Worm (Caenorhabditis elegans) whole organism, L1 larva: ENCODE data around the gene col-85.
A peak's percentile ranks its signal among the peaks of the same experiment; 100 is the strongest.

Source experiments
- C16A3.4 ChIP-seq: fragments of 150-350 bp; optimal IDR thresholded peaks from 2 replicates; lab custom pipeline; 2014; ENCODE audit warnings: missing biosample characterization, missing genetic modification characterization
- F16B12.6 ChIP-seq: fragments of 150-350 bp; optimal IDR thresholded peaks from 2 replicates; lab custom pipeline; 2014; ENCODE audit warnings: missing biosample characterization, missing genetic modification characterization
- aha-1 ChIP-seq: fragments of 150-350 bp; optimal IDR thresholded peaks from 2 replicates; lab custom pipeline; 2014; ENCODE audit warnings: missing biosample characterization, missing genetic modification characterization
- alr-1 ChIP-seq: fragments of 200-800 bp; sonication (Bioruptor generic); optimal IDR thresholded peaks from 2 replicates; lab custom pipeline; 2018; ENCODE audit warnings: borderline replicate concordance, mild to moderate bottlenecking, missing genetic modification characterization, missing compliant biosample characterization
- efl-1 ChIP-seq, 4 experiments: fragments of 150-350 bp; optimal IDR thresholded peaks in 3 of 4; peaks in 1 of 4; 1 replicate in 1 of 4; 2 replicates in 3 of 4; lab custom pipeline; 2014; ENCODE audit warnings: missing biosample characterization in 2 of 4, missing genetic modification characterization in 2 of 4, missing genetic modification reagents in 2 of 4
- egl-27 ChIP-seq, 2 experiments: fragments of 150-350 bp in 1 of 2; sonication (generic microtip); optimal IDR thresholded peaks; 3 replicates each; lab custom pipeline; 2017 to 2018; ENCODE audit warnings: missing biosample characterization in 2 of 2, missing genetic modification characterization in 2 of 2, missing genetic modification reagents in 2 of 2
- elt-2 ChIP-seq: sonication (generic microtip); optimal IDR thresholded peaks from 2 replicates; lab custom pipeline; 2016; ENCODE audit warnings: missing genetic modification characterization, mild to moderate bottlenecking, inconsistent platforms, missing compliant biosample characterization, missing genetic modification reagents
- elt-3 ChIP-seq, 6 experiments: fragments of 150-350 bp in 1 of 6; sonication (generic microtip); optimal IDR thresholded peaks; 2 replicates each; lab custom pipeline; 2017 to 2018; ENCODE audit warnings: missing biosample characterization in 6 of 6, missing genetic modification characterization in 6 of 6, inconsistent platforms in 1 of 6
- ets-5 ChIP-seq: fragments of 200-800 bp; sonication (Bioruptor generic); IDR thresholded peaks from 2 replicates; pipeline ENCODE4 v1.3.6; 2022; ENCODE audit warnings: missing genetic modification characterization, missing compliant biosample characterization
- fkh-8 ChIP-seq: sonication (generic microtip); optimal IDR thresholded peaks from 2 replicates; lab custom pipeline; 2016; ENCODE audit warnings: mild to moderate bottlenecking, missing genetic modification characterization, missing compliant biosample characterization
- fos-1 ChIP-seq: fragments of 150-350 bp; optimal IDR thresholded peaks from 2 replicates; lab custom pipeline; 2014; ENCODE audit warnings: missing biosample characterization, missing genetic modification characterization
- grh-1 ChIP-seq: fragments of 200-800 bp; sonication (Bioruptor generic); IDR thresholded peaks from 2 replicates; pipeline ENCODE4 v1.3.6; 2022; ENCODE audit warnings: missing genetic modification reagents, missing genetic modification characterization, missing compliant biosample characterization
- hpl-2 ChIP-seq: fragments of 150-350 bp; optimal IDR thresholded peaks from 2 replicates; lab custom pipeline; 2014; ENCODE audit warnings: missing biosample characterization, missing genetic modification reagents, missing genetic modification characterization
- lin-13 ChIP-seq: fragments of 150-350 bp; optimal IDR thresholded peaks from 2 replicates; lab custom pipeline; 2014; ENCODE audit warnings: missing biosample characterization, missing genetic modification reagents, missing genetic modification characterization
- lin-14 ChIP-seq: fragments of 200-800 bp; sonication (Bioruptor generic); optimal IDR thresholded peaks from 2 replicates; lab custom pipeline; 2018; ENCODE audit warnings: mild to moderate bottlenecking, missing genetic modification characterization, moderate library complexity, missing compliant biosample characterization
- lsy-2 ChIP-seq, 2 experiments: fragments of 150-350 bp; optimal IDR thresholded peaks; 2 replicates each; lab custom pipeline; 2014; ENCODE audit warnings: missing biosample characterization in 2 of 2, missing genetic modification characterization in 2 of 2
- mdl-1 ChIP-seq, 2 experiments: fragments of 150-350 bp; optimal IDR thresholded peaks; 2 replicates each; lab custom pipeline; 2014 to 2017; ENCODE audit warnings: missing biosample characterization in 2 of 2, missing genetic modification characterization in 2 of 2, inconsistent platforms in 1 of 2
- nhr-11 ChIP-seq: fragments of 150-350 bp; optimal IDR thresholded peaks from 2 replicates; lab custom pipeline; 2014; ENCODE audit warnings: missing biosample characterization, missing genetic modification characterization
- nhr-237 ChIP-seq: fragments of 150-350 bp; optimal IDR thresholded peaks from 2 replicates; lab custom pipeline; 2014; ENCODE audit warnings: missing biosample characterization, missing genetic modification characterization
- nhr-84 ChIP-seq: sonication (generic microtip); optimal IDR thresholded peaks from 2 replicates; lab custom pipeline; 2017; ENCODE audit warnings: missing biosample characterization, missing genetic modification characterization
- nhr-90 ChIP-seq: sonication (generic microtip); optimal IDR thresholded peaks from 2 replicates; lab custom pipeline; 2016; ENCODE audit warnings: mild to moderate bottlenecking, missing genetic modification characterization, missing compliant biosample characterization; ENCODE audit not compliant: poor library complexity
- skn-1 ChIP-seq: fragments of 150-350 bp; optimal IDR thresholded peaks from 2 replicates; lab custom pipeline; 2014; ENCODE audit warnings: missing biosample characterization, missing genetic modification characterization
- snpc-4 ChIP-seq: fragments of 150-350 bp; optimal IDR thresholded peaks from 2 replicates; lab custom pipeline; 2014; ENCODE audit warnings: missing biosample characterization, missing genetic modification characterization
- sptf-1 ChIP-seq: fragments of 150-350 bp; optimal IDR thresholded peaks from 2 replicates; lab custom pipeline; 2014; ENCODE audit warnings: missing biosample characterization, missing genetic modification characterization
- tbx-2 ChIP-seq: sonication (generic microtip); optimal IDR thresholded peaks from 2 replicates; lab custom pipeline; 2016; ENCODE audit warnings: missing genetic modification characterization, missing compliant biosample characterization
- tlp-1 ChIP-seq: fragments of 150-350 bp; optimal IDR thresholded peaks from 2 replicates; lab custom pipeline; 2014; ENCODE audit warnings: missing biosample characterization, missing genetic modification characterization
- unc-130 ChIP-seq: fragments of 150-350 bp; optimal IDR thresholded peaks from 2 replicates; lab custom pipeline; 2017; ENCODE audit warnings: missing biosample characterization, missing genetic modification characterization, inconsistent platforms
- unc-30 ChIP-seq: sonication (generic microtip); optimal IDR thresholded peaks from 2 replicates; lab custom pipeline; 2017; ENCODE audit warnings: missing biosample characterization, missing genetic modification characterization
- unc-62 ChIP-seq: fragments of 150-350 bp; optimal IDR thresholded peaks from 2 replicates; lab custom pipeline; 2014; ENCODE audit warnings: missing biosample characterization, missing genetic modification reagents, missing genetic modification characterization
- vab-15 ChIP-seq: sonication (generic microtip); optimal IDR thresholded peaks from 2 replicates; lab custom pipeline; 2017; ENCODE audit warnings: missing genotype, mild to moderate bottlenecking, missing genetic modification characterization, missing compliant biosample characterization
- ztf-11 ChIP-seq, 2 experiments: sonication (generic microtip); optimal IDR thresholded peaks; 2 replicates each; lab custom pipeline; 2016 to 2017; ENCODE audit warnings: missing genetic modification characterization in 2 of 2, missing biosample characterization in 1 of 2, missing compliant biosample characterization in 1 of 2
- ztf-4 ChIP-seq: fragments of 150-350 bp; optimal IDR thresholded peaks from 2 replicates; lab custom pipeline; 2014; ENCODE audit warnings: missing biosample characterization, missing genetic modification characterization

The col-85 gene

DNA sequence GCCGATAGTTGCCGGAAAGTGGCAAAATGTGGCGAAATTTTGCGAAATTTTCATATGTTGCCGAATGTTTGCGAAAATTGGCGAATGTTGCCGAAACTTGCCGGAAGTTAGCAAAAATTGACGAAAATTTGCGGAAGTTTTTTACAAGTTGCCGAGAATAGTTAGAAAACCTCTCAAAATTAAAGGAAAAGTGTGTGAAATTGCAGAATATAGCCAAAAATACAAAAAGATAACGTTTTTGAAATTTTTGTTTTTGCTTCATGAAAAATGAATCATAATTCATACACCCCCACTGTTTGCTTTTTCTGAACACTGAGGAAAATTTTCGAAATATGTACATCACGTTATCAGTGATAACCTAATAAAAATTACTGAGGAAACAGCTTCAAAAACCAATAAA is 13.2 kb downstream of the col-85 start:
- TF ChIP-seq snpc-4 (tag; lab: Kevin White, UChicago) (no peak), ztf-11 (tag; optimal IDR thresholded peaks at IDR 0.05; lab: Kevin White, UChicago) (no peak), efl-1 (optimal IDR thresholded peaks at IDR 0.05; lab: Kevin White, UChicago) (no peak), efl-1 (GFP tag; optimal IDR thresholded peaks at IDR 0.05 in 1 of 2; lab: Kevin White, UChicago) (peak in 1 of 2 experiments; percentile 91)

DNA sequence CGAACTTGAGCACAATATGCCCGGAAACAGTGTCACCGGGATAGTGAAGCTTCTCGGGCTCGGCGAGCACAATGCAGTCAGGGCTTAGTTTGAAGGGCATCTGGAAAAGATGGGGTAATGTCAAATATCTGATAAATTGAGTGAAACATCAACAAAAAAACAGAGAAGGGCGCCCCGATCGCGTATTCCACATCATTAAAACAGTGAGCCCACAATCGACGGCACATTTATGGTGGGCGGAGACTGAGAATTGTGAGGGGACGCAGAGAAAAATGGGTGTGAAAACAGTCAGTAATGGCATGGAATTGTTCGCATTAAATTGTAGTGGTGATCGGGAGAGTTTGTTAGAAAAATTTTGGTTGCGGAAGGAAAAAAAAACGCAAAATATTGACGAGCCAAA is 14.1 kb downstream of the col-85 start, which contains the start of gene arrd-9:
Gene arrd-9 (minus strand): TSS at position 101 of the 400 bp plus-strand sequence.
- no peak for TF ChIP-seq fos-1
- TF ChIP-seq elt-3 (tag; optimal IDR thresholded peaks at IDR 0.05; lab: Kevin White, UChicago): no peak
- TF ChIP-seq tbx-2 (tag; lab: Kevin White, UChicago): no peak
- no peak for TF ChIP-seq nhr-237 (tag; lab: Kevin White, UChicago)
- no peak for TF ChIP-seq aha-1
- TF ChIP-seq ets-5 (GFP tag; lab: Robert Waterston, UW): no peak
- no peak for TF ChIP-seq unc-130
- TF ChIP-seq unc-30 (tag; lab: Kevin White, UChicago): no peak
- TF ChIP-seq nhr-90 (tag; lab: Kevin White, UChicago): no peak
- no peak for TF ChIP-seq hpl-2 (GFP tag; lab: Kevin White, UChicago)
- TF ChIP-seq mdl-1 (tag; optimal IDR thresholded peaks at IDR 0.05; lab: Kevin White, UChicago): no peak
- TF ChIP-seq lsy-2 (tag; optimal IDR thresholded peaks at IDR 0.05; lab: Kevin White, UChicago): no peak
- TF ChIP-seq lin-13 (GFP tag; lab: Kevin White, UChicago): no peak
- TF ChIP-seq vab-15 (tag; lab: Kevin White, UChicago): no peak
- TF ChIP-seq egl-27 (tag; optimal IDR thresholded peaks at IDR 0.05; lab: Kevin White, UChicago): no peak
- TF ChIP-seq nhr-11 (tag; lab: Kevin White, UChicago): no peak
- no peak for TF ChIP-seq ztf-4
- no peak for TF ChIP-seq unc-62 (GFP tag; lab: Kevin White, UChicago)
- TF ChIP-seq C16A3.4 (tag; lab: Kevin White, UChicago): no peak
- TF ChIP-seq grh-1 (GFP tag; lab: Robert Waterston, UW): no peak

DNA sequence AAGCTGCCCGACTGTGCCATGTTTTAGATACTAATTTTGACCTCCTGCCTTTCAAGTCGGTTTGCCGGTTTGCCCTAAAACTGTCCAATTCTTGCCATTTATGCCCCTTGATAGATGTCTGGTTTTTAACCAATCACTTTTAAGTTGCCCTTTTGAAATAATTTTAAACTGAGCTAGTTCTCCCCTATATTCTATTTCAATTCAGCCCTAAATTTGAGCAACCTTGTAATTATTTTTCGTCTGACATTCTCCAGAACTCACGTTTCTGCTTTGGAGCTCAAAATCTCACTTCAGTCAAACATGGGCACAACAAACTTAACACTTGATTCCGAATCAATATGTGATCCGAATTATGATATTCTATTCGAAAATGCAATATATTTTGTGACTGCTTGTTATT is 21.5 kb downstream of the col-85 start, which contains the start of gene srg-17:
Gene srg-17 (plus strand): TSS at position 301 of the 400 bp plus-strand sequence.
- TF ChIP-seq efl-1 (optimal IDR thresholded peaks at IDR 0.05; lab: Kevin White, UChicago) (no peak), efl-1 (GFP tag; optimal IDR thresholded peaks at IDR 0.05 in 1 of 2; lab: Kevin White, UChicago) (peak in 1 of 2 experiments; percentile 48), lin-13 (GFP tag; lab: Kevin White, UChicago) (no peak), elt-2 (no peak)

DNA sequence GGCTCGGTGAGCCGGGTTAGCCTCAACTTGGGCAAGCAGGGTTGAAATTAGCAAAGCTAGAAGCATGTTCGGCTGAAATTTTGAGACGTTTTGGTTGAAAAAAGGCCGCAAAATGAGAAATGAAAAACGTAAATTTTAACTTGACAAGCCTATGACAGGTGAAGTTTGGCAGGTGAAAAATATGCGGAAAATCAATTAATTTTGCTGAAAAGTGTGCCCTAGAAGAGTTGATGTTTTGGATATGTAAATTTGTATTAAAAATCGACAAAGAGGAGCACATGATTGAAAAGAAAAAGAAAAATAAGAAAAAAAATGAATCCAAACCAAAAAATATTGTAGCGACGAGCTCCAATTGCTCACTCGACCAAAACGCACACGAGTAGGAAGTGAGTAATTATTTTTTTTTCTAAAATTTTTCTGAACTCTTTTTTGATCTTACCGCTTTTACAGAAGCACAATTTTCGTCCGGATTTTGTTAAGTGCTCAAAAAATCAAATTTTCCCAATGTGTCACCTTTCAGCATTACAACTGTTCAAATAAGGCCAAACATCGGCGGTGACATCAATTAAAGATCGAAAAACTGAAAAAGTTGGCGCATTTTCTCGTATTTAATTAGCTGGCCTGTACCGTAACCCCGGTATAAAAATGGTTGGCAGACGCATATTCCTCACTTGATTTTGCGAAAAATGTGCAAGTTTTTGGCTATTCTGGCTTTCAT is 23.6 kb downstream of the col-85 start, which contains the start of the genes F15A4.5 and phat-8:
Gene F15A4.5 (minus strand): TSS at position 101 of the 718 bp plus-strand sequence.
Gene phat-8 (plus strand): TSS at position 668 of the 718 bp plus-strand sequence.
- TF ChIP-seq ztf-4 (no peak), efl-1 (optimal IDR thresholded peaks at IDR 0.05; lab: Kevin White, UChicago) (no peak), efl-1 (GFP tag; optimal IDR thresholded peaks at IDR 0.05 in 1 of 2; lab: Kevin White, UChicago) (peak in 1 of 2 experiments; percentile 58)

DNA sequence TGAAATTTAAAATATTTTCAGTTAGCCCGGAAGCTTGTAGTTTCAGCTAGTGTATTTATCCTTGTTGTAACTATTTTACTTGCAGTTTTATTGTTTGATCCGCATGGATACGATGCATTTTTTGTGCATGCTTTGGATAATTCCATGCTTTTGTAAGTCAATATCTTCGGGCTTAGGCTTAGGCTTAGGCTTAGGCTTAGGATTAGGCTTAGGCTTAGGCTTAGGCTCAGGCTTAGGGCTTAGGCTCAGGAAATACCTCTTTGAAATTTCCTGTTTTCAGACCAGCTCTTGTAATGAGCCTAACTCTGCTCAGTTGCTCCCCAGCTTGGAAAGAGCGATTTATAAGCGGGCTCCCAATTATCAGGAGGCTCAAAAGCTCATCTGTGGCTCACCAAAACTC is 27.8 kb downstream of the col-85 start, which contains the start of gene srg-16:
Gene srg-16 (plus strand): TSS at position 87 of the 400 bp plus-strand sequence.
- TF ChIP-seq skn-1 (no peak), F16B12.6 (tag; lab: Kevin White, UChicago) (no peak)

DNA sequence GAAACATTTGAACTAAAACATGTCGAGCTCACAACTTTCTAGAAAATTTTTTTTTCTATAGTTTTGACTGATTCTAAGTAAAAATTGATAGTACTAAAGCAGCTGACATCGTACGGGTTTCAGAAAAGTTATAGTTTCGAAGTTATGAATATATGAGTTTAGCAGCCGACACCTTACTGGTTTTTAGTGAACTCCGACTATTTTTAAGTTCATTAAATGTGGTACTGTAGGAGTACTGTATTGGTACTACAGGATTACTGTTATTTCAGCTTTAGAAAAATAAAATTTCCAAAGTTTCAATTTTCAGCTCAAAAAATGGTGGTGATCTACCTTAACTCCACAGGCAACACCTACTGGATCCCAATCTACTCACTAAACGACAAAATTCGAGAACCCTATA is 29.3 kb downstream of the col-85 start, which contains the start of gene sre-37:
Gene sre-37 (plus strand): TSS at position 301 of the 400 bp plus-strand sequence.
- TF ChIP-seq alr-1 (no peak), nhr-84 (tag; lab: Kevin White, UChicago) (no peak), lin-14 (no peak), vab-15 (tag; lab: Kevin White, UChicago) (no peak), sptf-1 (tag; lab: Kevin White, UChicago) (no peak), tlp-1 (tag; lab: Kevin White, UChicago) (no peak), fkh-8 (tag; lab: Kevin White, UChicago) (no peak)
